Worm (Caenorhabditis elegans) whole organism, mixed stage, embryonic: ENCODE measurements around the gene tba-9.

Experiments used
- ces-1 ChIP-seq: fragments of 150-350 bp; optimal IDR thresholded peaks from 2 replicates; lab custom pipeline; 2014; ENCODE audit warnings: missing biosample characterization, missing genetic modification reagents, missing genetic modification characterization
- elt-3 ChIP-seq: fragments of 150-350 bp; optimal IDR thresholded peaks from 2 replicates; lab custom pipeline; 2014; ENCODE audit warnings: missing biosample characterization, missing genetic modification characterization
- ham-2 ChIP-seq: fragments of 200-800 bp; sonication (Bioruptor generic); optimal IDR thresholded peaks from 2 replicates; lab custom pipeline; 2018; ENCODE audit warnings: mild to moderate bottlenecking, missing genetic modification characterization, missing compliant biosample characterization
- mab-5 ChIP-seq: fragments of 150-350 bp; optimal IDR thresholded peaks from 2 replicates; lab custom pipeline; 2014; ENCODE audit warnings: missing biosample characterization, missing genetic modification characterization
- mep-1 ChIP-seq: fragments of 150-350 bp; optimal IDR thresholded peaks from 2 replicates; lab custom pipeline; 2017; ENCODE audit warnings: missing biosample characterization, missing genetic modification reagents, missing genetic modification characterization, inconsistent platforms
- nhr-76 ChIP-seq: sonication (generic microtip); optimal IDR thresholded peaks from 2 replicates; lab custom pipeline; 2017; ENCODE audit warnings: missing biosample characterization, missing genetic modification characterization
- pha-4 ChIP-seq: fragments of 150-350 bp; optimal IDR thresholded peaks from 2 replicates; lab custom pipeline; 2018; ENCODE audit warnings: missing biosample characterization, missing genetic modification reagents, missing genetic modification characterization
- sem-2 ChIP-seq: fragments of 200-800 bp; sonication (Bioruptor generic); optimal IDR thresholded peaks from 2 replicates; lab custom pipeline; 2018; ENCODE audit warnings: mild to moderate bottlenecking, missing genetic modification characterization, missing compliant biosample characterization
- snpc-4 ChIP-seq: fragments of 150-350 bp; optimal IDR thresholded peaks from 2 replicates; lab custom pipeline; 2014; ENCODE audit warnings: missing biosample characterization, missing genetic modification characterization
- tbx-8 ChIP-seq: fragments of 200-800 bp; sonication (Bioruptor generic); optimal IDR thresholded peaks from 2 replicates; lab custom pipeline; 2018; ENCODE audit warnings: mild to moderate bottlenecking, missing genetic modification characterization, moderate library complexity, missing compliant biosample characterization
- unc-39 ChIP-seq: fragments of 150-350 bp; optimal IDR thresholded peaks from 2 replicates; lab custom pipeline; 2014; ENCODE audit warnings: missing biosample characterization, missing genetic modification characterization
- unc-62 ChIP-seq: fragments of 150-350 bp; optimal IDR thresholded peaks from 2 replicates; lab custom pipeline; 2014; ENCODE audit warnings: missing biosample characterization, missing genetic modification reagents, missing genetic modification characterization

- TF ChIP-seq unc-39 (tag; lab: Kevin White, UChicago), result no peak
- TF ChIP-seq tbx-8 (GFP tag; lab: Kevin White, UChicago), result no peak
- no peak for TF ChIP-seq nhr-76
- TF ChIP-seq unc-62 (GFP tag; lab: Kevin White, UChicago), result no peak
- TF ChIP-seq elt-3 (tag; lab: Kevin White, UChicago), result no peak
- TF ChIP-seq mab-5 (tag; lab: Kevin White, UChicago), result no peak
- TF ChIP-seq snpc-4 (tag; lab: Kevin White, UChicago), result no peak
- no peak for TF ChIP-seq mep-1 (tag; lab: Kevin White, UChicago)
- no peak for TF ChIP-seq sem-2 (GFP tag; lab: Kevin White, UChicago)
- TF ChIP-seq ham-2 (GFP tag; lab: Kevin White, UChicago), result no peak
- peak; percentile 88 for TF ChIP-seq pha-4 (tag; lab: Kevin White, UChicago)
- no peak for TF ChIP-seq ces-1 (GFP tag; lab: Kevin White, UChicago)
Measured at ce11 chrX:3226348-3227229, 26.0 kb upstream of the tba-9 start.
